Worm (Caenorhabditis elegans) whole organism, L4/young adult: Measurements from ENCODE around the gene fre-1.

Experiments used
- dao-5 ChIP-seq: sonication (generic microtip); optimal IDR thresholded peaks from 2 replicates; lab custom pipeline; 2016; ENCODE audit warnings: missing genotype, missing genetic modification characterization, moderate library complexity, missing compliant biosample characterization
- him-1 ChIP-seq: sonication (generic microtip); optimal IDR thresholded peaks from 2 replicates; lab custom pipeline; 2016; ENCODE audit warnings: missing genotype, missing genetic modification reagents, missing genetic modification characterization, missing compliant biosample characterization

DNA sequence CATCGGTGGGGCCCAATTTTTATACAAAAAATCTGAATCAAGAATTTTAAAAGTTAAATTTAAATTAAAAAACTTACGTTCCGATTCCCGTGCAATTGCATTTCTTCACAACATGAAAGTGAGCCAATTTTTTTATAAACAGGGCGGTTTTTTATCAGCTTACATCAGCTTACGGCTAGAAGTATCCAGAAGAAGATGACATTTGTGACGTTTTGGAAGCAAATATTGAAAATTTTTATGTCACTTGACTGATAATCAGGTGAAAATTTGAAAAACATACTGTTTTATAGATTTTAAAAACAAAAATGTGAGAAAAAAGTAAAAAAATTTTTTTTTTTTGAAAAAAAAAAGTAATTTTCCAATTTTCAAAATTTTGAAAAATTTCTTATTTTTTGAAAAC, 47.7 kb upstream of the fre-1 start, which contains the start of gene Y113G7A.22:
- TF ChIP-seq dao-5 (tag; lab: Kevin White, UChicago) (no peak), him-1 (tag; lab: Kevin White, UChicago) (no peak)
